Worm (Caenorhabditis elegans): Measurements from ENCODE around the gene bpl-1.

The bpl-1 gene

ce11 chrII:6262222-6262621 is 11.8 kb upstream of the bpl-1 start, which contains the start of gene F13H8.12:
Gene F13H8.12, plus strand, starts transcription at chrII:6262522.
- TF ChIP-seq ama-1 (optimal IDR thresholded peaks at IDR 0.05), result no peak
- TF ChIP-seq fax-1 (tag; optimal IDR thresholded peaks at IDR 0.05), result no peak
- no peak for TF ChIP-seq ceh-14 (tag; optimal IDR thresholded peaks at IDR 0.05)
- no peak for TF ChIP-seq ceh-34 (tag; optimal IDR thresholded peaks at IDR 0.05)
- no peak for TF ChIP-seq pha-2 (tag; optimal IDR thresholded peaks at IDR 0.05)
- no peak for TF ChIP-seq pax-1 (tag; optimal IDR thresholded peaks at IDR 0.05)
- TF ChIP-seq eyg-1 (tag; optimal IDR thresholded peaks at IDR 0.05), result no peak
- TF ChIP-seq odd-2 (tag; optimal IDR thresholded peaks at IDR 0.05), result no peak
- TF ChIP-seq hlh-15 (tag; optimal IDR thresholded peaks at IDR 0.05), result no peak
- TF ChIP-seq fkh-10 (GFP tag; optimal IDR thresholded peaks at IDR 0.05), result no peak
- TF ChIP-seq hlh-13 (GFP tag; optimal IDR thresholded peaks at IDR 0.05), result no peak
- TF ChIP-seq sdc-2 (tag; optimal IDR thresholded peaks at IDR 0.05), result no peak

- no peak for TF ChIP-seq odd-2 (tag; optimal IDR thresholded peaks at IDR 0.05)
- no peak for TF ChIP-seq ceh-14 (tag; optimal IDR thresholded peaks at IDR 0.05)
- no peak for TF ChIP-seq gmeb-2 (tag; optimal IDR thresholded peaks at IDR 0.05)
- TF ChIP-seq unc-86 (tag; optimal IDR thresholded peaks at IDR 0.05), result no peak
Observed at ce11 chrII:6263685-6264084, 10.3 kb upstream of the bpl-1 start, which contains the start of gene F13H8.3. Gene F13H8.3, plus strand, starts transcription at chrII:6263985.

ce11 chrII:6267983-6268382 is 6.0 kb upstream of the bpl-1 start, which contains the start of gene F13H8.8:
Gene F13H8.8, minus strand, starts transcription at chrII:6268083.
- TF ChIP-seq dve-1 (tag; optimal IDR thresholded peaks at IDR 0.05) (no peak), ceh-19 (GFP tag; optimal IDR thresholded peaks at IDR 0.05) (no peak), fkh-10 (GFP tag; optimal IDR thresholded peaks at IDR 0.05) (no peak), mec-3 (tag; optimal IDR thresholded peaks at IDR 0.05; ENCODE audit: borderline replicate concordance) (no peak), ceh-9 (tag; optimal IDR thresholded peaks at IDR 0.05) (no peak), Y22D7AL.16 (tag; optimal IDR thresholded peaks at IDR 0.05) (no peak), pax-1 (tag; optimal IDR thresholded peaks at IDR 0.05) (no peak), ceh-31 (tag; optimal IDR thresholded peaks at IDR 0.05) (no peak), ceh-6 (GFP tag; optimal IDR thresholded peaks at IDR 0.05) (no peak), ceh-14 (tag; optimal IDR thresholded peaks at IDR 0.05) (no peak), ceh-48 (tag; optimal IDR thresholded peaks at IDR 0.05) (no peak), gmeb-2 (tag; optimal IDR thresholded peaks at IDR 0.05) (no peak), ref-2 (tag; optimal IDR thresholded peaks at IDR 0.05) (no peak)

- TF ChIP-seq ztf-16 (tag; optimal IDR thresholded peaks at IDR 0.05), result no peak
- TF ChIP-seq che-1 (tag; optimal IDR thresholded peaks at IDR 0.05), result no peak
- no peak for TF ChIP-seq C38D4.7 (GFP tag; optimal IDR thresholded peaks at IDR 0.05)
- no peak for TF ChIP-seq elt-4 (tag; optimal IDR thresholded peaks at IDR 0.05)
- peak; percentile 7; the same call in 1 of the 2 replicates for TF ChIP-seq sox-2 (GFP tag; IDR thresholded peaks at IDR 0.05)
- no peak for TF ChIP-seq ets-4 (tag; optimal IDR thresholded peaks at IDR 0.05)
- TF ChIP-seq pag-3 (tag; optimal IDR thresholded peaks at IDR 0.05; ENCODE audit: borderline replicate concordance), result no peak
- TF ChIP-seq dmd-4 (tag; optimal IDR thresholded peaks at IDR 0.05; ENCODE audit: borderline replicate concordance), result no peak
- peak; percentile 71 for TF ChIP-seq ref-2 (tag; optimal IDR thresholded peaks at IDR 0.05)
- TF ChIP-seq unc-86 (tag; optimal IDR thresholded peaks at IDR 0.05), result no peak
- peak; percentile 24 for TF ChIP-seq zip-5 (tag; optimal IDR thresholded peaks at IDR 0.05)
- TF ChIP-seq ama-1 (optimal IDR thresholded peaks at IDR 0.05), result no peak
- no peak for TF ChIP-seq lin-11 (tag; optimal IDR thresholded peaks at IDR 0.05)
- peak; percentile 41 for TF ChIP-seq F13H6.1 (tag; optimal IDR thresholded peaks at IDR 0.05)
- no peak for TF ChIP-seq fkh-6 (tag; optimal IDR thresholded peaks at IDR 0.05)
- TF ChIP-seq Y22D7AL.16 (tag; optimal IDR thresholded peaks at IDR 0.05), result no peak
- no peak for TF ChIP-seq hlh-15 (tag; optimal IDR thresholded peaks at IDR 0.05)
- TF ChIP-seq pha-4 (tag; optimal IDR thresholded peaks at IDR 0.05), result no peak
- TF ChIP-seq hlh-8 (tag; optimal IDR thresholded peaks at IDR 0.05), result no peak
- TF ChIP-seq pat-9 (tag; optimal IDR thresholded peaks at IDR 0.05), result no peak
- peak; percentile 57 for TF ChIP-seq ceh-14 (tag; optimal IDR thresholded peaks at IDR 0.05)
- no peak for TF ChIP-seq T23F11.4 (GFP tag; optimal IDR thresholded peaks at IDR 0.05)
- no peak for TF ChIP-seq ceh-9 (tag; optimal IDR thresholded peaks at IDR 0.05)
- TF ChIP-seq tbx-2 (tag; optimal IDR thresholded peaks at IDR 0.05), result peak; percentile 73
- TF ChIP-seq elt-2 (tag; optimal IDR thresholded peaks at IDR 0.05), result peak; percentile 25
- peak; percentile 80 for TF ChIP-seq nfya-1 (tag; optimal IDR thresholded peaks at IDR 0.05)
- TF ChIP-seq ceh-2 (tag; optimal IDR thresholded peaks at IDR 0.05), result peak; percentile 40
- TF ChIP-seq fax-1 (tag; optimal IDR thresholded peaks at IDR 0.05), result peak; percentile 32
- TF ChIP-seq unc-42 (tag; optimal IDR thresholded peaks at IDR 0.05), result peak; percentile 79
- peak; percentile 19 for TF ChIP-seq unc-55 (GFP tag; optimal IDR thresholded peaks at IDR 0.05)
Observed at ce11 chrII:6269805-6270414, 4.1 kb upstream of the bpl-1 start, which contains the start of gene F13H8.2. Gene F13H8.2, plus strand, starts transcription at chrII:6270364.
